Fruit fly (Drosophila melanogaster) whole organism, prepupa: ENCODE results near the gene CG10365.

Experiments used
- CG11762 ChIP-seq: fragments of 200-800 bp; sonication (Bioruptor generic); optimal IDR thresholded peaks from 3 replicates; lab custom pipeline; 2016; ENCODE audit warnings: missing biosample characterization, missing genetic modification characterization; ENCODE audit not compliant: insufficient read depth
- CG6854 ChIP-seq: fragments of 200-800 bp; sonication (Bioruptor generic); optimal IDR thresholded peaks from 2 replicates; lab custom pipeline; 2017; ENCODE audit warnings: missing biosample characterization, mild to moderate bottlenecking, missing genetic modification characterization
- Eip75B ChIP-seq: fragments of 200-800 bp; sonication (Bioruptor generic); optimal IDR thresholded peaks from 3 replicates; lab custom pipeline; 2016; ENCODE audit warnings: missing biosample characterization, missing genetic modification characterization
- eg ChIP-seq: fragments of 200-800 bp; sonication (Bioruptor generic); IDR thresholded peaks from 3 replicates; pipeline ENCODE4 v1.3.6; 2022; ENCODE audit warnings: missing biosample characterization, missing genetic modification characterization

DNA sequence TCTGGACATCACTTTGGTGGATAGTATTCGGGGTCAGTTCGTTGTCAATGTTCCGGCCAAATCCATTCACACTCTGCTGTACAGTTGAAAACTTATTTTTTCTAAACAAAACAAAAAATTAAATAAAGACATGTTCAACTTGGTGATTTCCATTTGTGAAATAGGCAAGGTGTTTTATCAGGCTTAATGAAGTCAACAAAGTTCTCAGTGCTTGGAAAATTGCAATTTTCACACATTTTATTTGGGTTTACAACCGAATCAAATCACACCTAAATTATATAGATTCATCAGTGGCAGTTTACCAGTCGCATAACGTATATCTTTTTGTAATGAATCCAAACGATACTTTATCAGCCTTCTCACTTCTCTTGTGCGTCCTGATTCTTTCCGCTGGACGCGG, 20.7 kb upstream of the CG10365 start, which contains the start of gene Qsox4:
- TF ChIP-seq eg (GFP tag; lab: Robert Waterston, UW) (no peak), CG6854 (GFP tag; lab: Kevin White, UChicago) (no peak), Eip75B (GFP tag; lab: Kevin White, UChicago) (no peak), CG11762 (GFP tag; lab: Kevin White, UChicago) (no peak)
